Fruit fly (Drosophila melanogaster) whole organism, pupa: Measurements from ENCODE around the gene CG17726.

Experiments used
- CG10348 ChIP-seq: fragments of 200-800 bp; sonication (Bioruptor generic); IDR thresholded peaks from 2 replicates; pipeline ENCODE4 v1.3.6; 2022; ENCODE audit warnings: missing biosample characterization, missing genetic modification characterization
- CG12605 ChIP-seq: fragments of 200-800 bp; sonication (Bioruptor generic); IDR thresholded peaks from 2 replicates; pipeline ENCODE4 v1.3.6; 2022; ENCODE audit warnings: missing biosample characterization, missing genetic modification characterization
- CG13204 ChIP-seq: fragments of 200-800 bp; sonication (Bioruptor generic); optimal IDR thresholded peaks from 2 replicates; lab custom pipeline; 2018; ENCODE audit warnings: missing biosample characterization, mild to moderate bottlenecking, missing genetic modification characterization, moderate library complexity
- CG14655 ChIP-seq: fragments of 200-800 bp; sonication (Bioruptor generic); optimal IDR thresholded peaks from 3 replicates; lab custom pipeline; 2017; ENCODE audit warnings: mild to moderate bottlenecking, missing biosample characterization, missing genetic modification reagents, missing genetic modification characterization
- CG15710 ChIP-seq: fragments of 200-800 bp; sonication (Bioruptor generic); optimal IDR thresholded peaks from 2 replicates; lab custom pipeline; 2018; ENCODE audit warnings: missing biosample characterization, mild to moderate bottlenecking, missing genetic modification characterization, moderate library complexity
- CG17806 ChIP-seq: fragments of 200-800 bp; sonication (Bioruptor generic); optimal IDR thresholded peaks from 2 replicates; lab custom pipeline; 2018; ENCODE audit warnings: missing biosample characterization, mild to moderate bottlenecking, missing genetic modification characterization, moderate library complexity
- CG32121 ChIP-seq: fragments of 200-800 bp; sonication (Bioruptor generic); IDR thresholded peaks from 2 replicates; pipeline ENCODE4 v1.3.6; 2022; ENCODE audit warnings: missing biosample characterization, missing genetic modification characterization
- CG34367 ChIP-seq: fragments of 200-800 bp; sonication (Bioruptor generic); optimal IDR thresholded peaks from 2 replicates; lab custom pipeline; 2018; ENCODE audit warnings: missing biosample characterization, mild to moderate bottlenecking, missing genetic modification characterization
- CG4496 ChIP-seq: fragments of 200-800 bp; sonication (Bioruptor generic); IDR thresholded peaks from 3 replicates; pipeline ENCODE4 v1.3.6; 2022; ENCODE audit warnings: missing biosample characterization, missing genetic modification characterization
- CG8159 ChIP-seq: fragments of 200-800 bp; sonication (Bioruptor generic); optimal IDR thresholded peaks from 3 replicates; lab custom pipeline; 2018; ENCODE audit warnings: missing biosample characterization, mild to moderate bottlenecking, missing genetic modification characterization, moderate library complexity
- CG8301 ChIP-seq: fragments of 200-800 bp; sonication (Bioruptor generic); optimal IDR thresholded peaks from 2 replicates; lab custom pipeline; 2018; ENCODE audit warnings: missing biosample characterization, mild to moderate bottlenecking, missing genetic modification characterization
- CG9948 ChIP-seq: fragments of 200-800 bp; sonication (Bioruptor generic); optimal IDR thresholded peaks from 2 replicates; lab custom pipeline; 2018; ENCODE audit warnings: missing biosample characterization, mild to moderate bottlenecking, missing genetic modification characterization, moderate library complexity
- D1 ChIP-seq: fragments of 200-800 bp; sonication (Bioruptor generic); optimal IDR thresholded peaks from 2 replicates; lab custom pipeline; 2018; ENCODE audit warnings: missing biosample characterization, mild to moderate bottlenecking, missing genetic modification characterization, moderate library complexity
- EcR ChIP-seq: fragments of 200-800 bp; sonication (Bioruptor generic); optimal IDR thresholded peaks from 3 replicates; lab custom pipeline; 2019; ENCODE audit warnings: missing biosample characterization, missing genetic modification characterization, mild to moderate bottlenecking, moderate library complexity, missing genetic modification reagents
- Ets98B ChIP-seq: fragments of 200-800 bp; sonication (Bioruptor generic); IDR thresholded peaks from 2 replicates; pipeline ENCODE4 v1.3.6; 2022; ENCODE audit warnings: missing biosample characterization, missing genetic modification characterization
- Pif1A ChIP-seq: fragments of 200-800 bp; sonication (Bioruptor generic); optimal IDR thresholded peaks from 3 replicates; lab custom pipeline; 2016; ENCODE audit warnings: missing biosample characterization, missing genetic modification characterization
- Pif1B ChIP-seq: fragments of 200-800 bp; sonication (Bioruptor generic); optimal IDR thresholded peaks from 3 replicates; lab custom pipeline; 2016; ENCODE audit warnings: missing biosample characterization, missing genetic modification characterization
- Snoo ChIP-seq: fragments of 200-800 bp; sonication (Bioruptor generic); optimal IDR thresholded peaks from 3 replicates; lab custom pipeline; 2017; ENCODE audit warnings: missing biosample characterization, mild to moderate bottlenecking, missing genetic modification characterization, inconsistent platforms
- fd96Ca ChIP-seq: fragments of 200-800 bp; sonication (Bioruptor generic); IDR thresholded peaks from 3 replicates; pipeline ENCODE4 v1.3.6; 2022; ENCODE audit warnings: missing biosample characterization, missing genetic modification characterization
- gl ChIP-seq: fragments of 200-800 bp; sonication (Bioruptor generic); optimal IDR thresholded peaks from 2 replicates; lab custom pipeline; 2018; ENCODE audit warnings: missing biosample characterization, mild to moderate bottlenecking, missing genetic modification characterization
- rn ChIP-seq: fragments of 200-800 bp; sonication (Bioruptor generic); IDR thresholded peaks from 2 replicates; pipeline ENCODE4 v1.3.6; 2022; ENCODE audit warnings: missing biosample characterization, missing genetic modification characterization

The CG17726 gene

DNA sequence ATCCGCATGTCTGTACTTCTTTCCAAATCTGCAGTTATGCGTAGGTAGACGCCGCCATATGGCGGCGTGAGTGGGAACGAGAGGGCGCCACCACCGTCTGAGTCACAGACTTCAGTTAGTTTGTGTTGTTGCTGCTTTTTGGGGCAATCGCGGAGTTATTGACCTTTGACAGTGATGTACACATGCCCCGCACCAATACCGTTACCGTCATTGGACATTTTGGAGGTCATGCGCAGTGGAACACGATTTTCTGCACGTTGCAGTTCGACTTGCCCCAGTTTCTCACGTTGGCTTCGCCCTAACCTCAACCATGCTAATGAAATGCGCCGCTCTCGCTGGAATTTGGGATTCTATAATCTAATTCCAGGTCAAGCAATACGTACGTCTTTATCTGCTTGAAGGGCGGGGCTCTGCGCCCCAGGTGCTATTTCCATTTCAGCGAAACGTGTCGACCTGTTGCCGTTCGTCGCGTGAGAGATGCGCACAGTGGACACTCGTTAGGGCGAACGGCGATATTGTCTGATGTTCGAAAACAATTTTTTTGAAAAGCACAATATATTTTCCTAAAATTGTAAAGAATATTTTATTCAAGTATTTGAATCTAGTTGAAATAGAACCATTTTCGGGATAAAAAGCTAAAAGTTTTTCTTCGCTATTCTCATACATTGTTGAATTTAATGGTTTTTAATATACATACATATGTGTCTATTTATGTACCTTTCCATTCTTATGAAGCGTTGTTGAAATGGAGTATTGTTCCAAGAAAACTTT is 15.1 kb upstream of the CG17726 start:
- TF ChIP-seq Pif1A (GFP tag; lab: Kevin White, UChicago) (peak; percentile 66), CG4496 (GFP tag; lab: Robert Waterston, UW) (peak; percentile 65; the same call in 2 of the 3 replicates), EcR (peak; percentile 95), CG8159 (peak; percentile 58), CG34367 (tag; lab: Kevin White, UChicago) (peak; percentile 29), CG13204 (GFP tag; lab: Kevin White, UChicago) (no peak), CG15710 (peak; percentile 58), Pif1B (GFP tag; lab: Kevin White, UChicago) (peak; percentile 41), CG10348 (GFP tag; lab: Robert Waterston, UW) (no peak), CG8301 (tag; lab: Kevin White, UChicago) (peak; percentile 59), CG9948 (peak; percentile 44), CG17806 (peak; percentile 61), D1 (tag; lab: Kevin White, UChicago) (no peak), CG32121 (peak; percentile 73), gl (tag; lab: Kevin White, UChicago) (no peak), fd96Ca (GFP tag; lab: Robert Waterston, UW) (no peak; the same call in 2 of the 3 replicates), Snoo (tag; lab: Kevin White, UChicago) (peak; percentile 56), rn (GFP tag; lab: Robert Waterston, UW) (peak; percentile 27; the same call in 1 of the 2 replicates), CG14655 (GFP tag; lab: Kevin White, UChicago) (no peak), Ets98B (GFP tag; lab: Robert Waterston, UW) (peak; percentile 62), CG12605 (GFP tag; lab: Robert Waterston, UW) (peak; percentile 78)

DNA sequence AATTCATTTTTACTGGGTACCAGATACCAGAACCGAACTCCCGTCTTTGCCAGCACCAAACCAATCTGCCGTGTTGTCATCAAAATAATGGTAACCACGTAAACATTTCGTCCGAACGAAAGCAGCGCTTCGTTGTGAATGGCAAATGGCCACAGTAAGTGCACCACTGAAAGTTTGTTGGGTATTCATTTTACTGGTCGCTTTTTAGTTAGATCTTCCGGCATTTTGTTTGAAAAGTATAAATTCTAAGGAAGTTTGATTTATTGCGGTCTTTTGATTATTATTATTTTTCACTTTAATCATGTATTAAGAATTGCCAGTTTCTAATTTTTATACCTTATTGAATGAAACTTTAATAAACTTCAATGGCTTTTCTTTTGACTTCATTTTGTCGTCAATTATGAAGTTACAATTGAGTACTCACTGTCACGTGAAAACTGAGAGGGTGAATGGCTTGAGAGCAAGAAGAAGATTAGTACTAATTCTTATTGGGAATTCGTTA is 12.1 kb upstream of the CG17726 start, which contains the start of gene ZnT86D:
Gene ZnT86D, minus strand, starts transcription at position 91 of the 502 bp plus-strand sequence.
- TF ChIP-seq Snoo (tag; lab: Kevin White, UChicago), result peak; percentile 35
- TF ChIP-seq CG8159, result peak; percentile 66
- TF ChIP-seq CG32121, result peak; percentile 10; the same call in 1 of the 2 replicates
- peak; percentile 51; the same call in 1 of the 3 replicates for TF ChIP-seq CG4496 (GFP tag; lab: Robert Waterston, UW)
- TF ChIP-seq CG15710, result peak; percentile 62
- TF ChIP-seq Ets98B (GFP tag; lab: Robert Waterston, UW), result peak; percentile 35; the same call in 1 of the 2 replicates
- peak; percentile 47 for TF ChIP-seq CG8301 (tag; lab: Kevin White, UChicago)
- peak; percentile 33 for TF ChIP-seq EcR
- TF ChIP-seq CG9948, result peak; percentile 58
- TF ChIP-seq gl (tag; lab: Kevin White, UChicago), result no peak
- TF ChIP-seq CG12605 (GFP tag; lab: Robert Waterston, UW), result peak; percentile 55
- TF ChIP-seq CG10348 (GFP tag; lab: Robert Waterston, UW), result no peak
- no peak for TF ChIP-seq CG14655 (GFP tag; lab: Kevin White, UChicago)
- TF ChIP-seq CG13204 (GFP tag; lab: Kevin White, UChicago), result no peak
- peak; percentile 45 for TF ChIP-seq CG17806
- no peak for TF ChIP-seq Pif1A (GFP tag; lab: Kevin White, UChicago)
- TF ChIP-seq rn (GFP tag; lab: Robert Waterston, UW), result 0 out of 2 replicates have a peak, but pooled peaks have one; percentile 12
- TF ChIP-seq Pif1B (GFP tag; lab: Kevin White, UChicago), result peak; percentile 39
- TF ChIP-seq D1 (tag; lab: Kevin White, UChicago), result no peak
- TF ChIP-seq fd96Ca (GFP tag; lab: Robert Waterston, UW), result no peak
- peak; percentile 45 for TF ChIP-seq CG34367 (tag; lab: Kevin White, UChicago)

DNA sequence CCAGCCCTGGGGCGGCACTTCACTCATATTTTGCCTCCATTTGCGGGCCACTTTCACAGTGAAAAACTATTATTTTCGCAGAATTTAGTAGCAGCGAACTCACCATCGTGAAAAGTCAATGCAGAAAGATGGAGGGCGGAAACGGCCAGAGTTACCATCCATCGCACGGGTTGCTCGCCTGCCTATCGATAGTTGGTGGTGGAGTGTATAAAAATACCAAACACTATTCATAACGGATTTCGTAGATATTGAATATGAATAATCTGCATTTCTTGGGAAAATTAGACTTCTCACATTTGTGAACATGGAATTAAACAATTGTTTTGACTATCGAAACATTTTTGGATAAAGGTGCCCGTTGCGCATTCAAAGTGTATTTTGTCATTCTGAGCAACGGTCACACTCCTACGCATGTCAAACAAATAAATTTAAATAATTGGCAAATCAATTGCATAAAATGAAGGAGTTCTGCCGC is 10.4 kb upstream of the CG17726 start, which contains the start of the genes RpS25 and CG4820:
Gene RpS25, minus strand, starts transcription at position 132 of the 475 bp plus-strand sequence.
Gene CG4820, plus strand, starts transcription at position 380 of the 475 bp plus-strand sequence.
- TF ChIP-seq CG34367 (tag; lab: Kevin White, UChicago), result peak; percentile 87
- no peak for TF ChIP-seq Pif1A (GFP tag; lab: Kevin White, UChicago)
- no peak for TF ChIP-seq CG12605 (GFP tag; lab: Robert Waterston, UW)
- TF ChIP-seq rn (GFP tag; lab: Robert Waterston, UW), result no peak
- peak; percentile 63 for TF ChIP-seq CG8159
- peak; percentile 51 for TF ChIP-seq Ets98B (GFP tag; lab: Robert Waterston, UW)
- TF ChIP-seq CG13204 (GFP tag; lab: Kevin White, UChicago), result no peak
- no peak for TF ChIP-seq D1 (tag; lab: Kevin White, UChicago)
- no peak for TF ChIP-seq CG14655 (GFP tag; lab: Kevin White, UChicago)
- TF ChIP-seq gl (tag; lab: Kevin White, UChicago), result peak; percentile 66
- peak; percentile 73 for TF ChIP-seq CG15710
- TF ChIP-seq fd96Ca (GFP tag; lab: Robert Waterston, UW), result no peak
- no peak; the same call in 1 of the 2 replicates for TF ChIP-seq CG32121
- TF ChIP-seq CG17806, result peak; percentile 38
- no peak for TF ChIP-seq EcR
- peak; percentile 45 for TF ChIP-seq Pif1B (GFP tag; lab: Kevin White, UChicago)
- peak; percentile 92 for TF ChIP-seq Snoo (tag; lab: Kevin White, UChicago)
- peak; percentile 11 for TF ChIP-seq CG9948
- TF ChIP-seq CG4496 (GFP tag; lab: Robert Waterston, UW), result peak; percentile 51; the same call in 1 of the 3 replicates
- TF ChIP-seq CG8301 (tag; lab: Kevin White, UChicago), result peak; percentile 48
- no peak for TF ChIP-seq CG10348 (GFP tag; lab: Robert Waterston, UW)
- TF ChIP-seq, all 21 proteins: peak for 11

DNA sequence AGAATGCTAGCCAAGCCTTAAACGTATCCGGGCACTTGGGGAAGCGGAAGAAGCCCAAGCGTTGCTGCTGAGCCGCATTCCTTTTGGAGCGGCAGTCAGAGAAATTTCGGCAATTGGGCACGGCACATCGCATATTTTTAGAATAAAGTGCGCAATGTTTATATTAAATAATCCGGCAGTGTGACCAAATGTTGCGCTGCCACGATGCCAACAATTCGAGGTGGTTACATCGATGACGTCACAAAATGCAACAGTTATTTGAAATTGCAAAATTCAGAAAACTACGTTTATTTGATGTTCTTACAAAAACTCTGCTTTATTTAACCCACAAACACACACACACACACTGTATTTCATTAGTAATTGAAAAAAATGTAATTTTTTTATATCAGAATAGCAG is 6.7 kb upstream of the CG17726 start, which contains the start of gene CG6689:
Gene CG6689, minus strand, starts transcription at position 182 of the 400 bp plus-strand sequence.
- TF ChIP-seq CG4496 (GFP tag; lab: Robert Waterston, UW) (0 out of 3 replicates have a peak, but pooled peaks have one; percentile 21), Ets98B (GFP tag; lab: Robert Waterston, UW) (no peak), D1 (tag; lab: Kevin White, UChicago) (no peak)
